Fruit fly (Drosophila melanogaster) ovary, adult (tissue): Measurements from ENCODE around the gene CG9698.

ENCODE experiments used
- CG17801 ChIP-seq: fragments of 200-800 bp; optimal IDR thresholded peaks from 2 replicates; lab custom pipeline; 2019; ENCODE audit warnings: missing biosample characterization, mild to moderate bottlenecking, missing genetic modification characterization, moderate library complexity; ENCODE audit not compliant: partially characterized antibody

The CG9698 gene

dm6 chr3R:30503406-30503805 lies 11.2 kb upstream of the CG9698 start, which contains the start of gene CG31371:
Gene CG31371, minus strand, starts transcription at chr3R:30503506.
- no peak for TF ChIP-seq CG17801 (GFP tag; lab: Kevin White, UChicago)

DNA sequence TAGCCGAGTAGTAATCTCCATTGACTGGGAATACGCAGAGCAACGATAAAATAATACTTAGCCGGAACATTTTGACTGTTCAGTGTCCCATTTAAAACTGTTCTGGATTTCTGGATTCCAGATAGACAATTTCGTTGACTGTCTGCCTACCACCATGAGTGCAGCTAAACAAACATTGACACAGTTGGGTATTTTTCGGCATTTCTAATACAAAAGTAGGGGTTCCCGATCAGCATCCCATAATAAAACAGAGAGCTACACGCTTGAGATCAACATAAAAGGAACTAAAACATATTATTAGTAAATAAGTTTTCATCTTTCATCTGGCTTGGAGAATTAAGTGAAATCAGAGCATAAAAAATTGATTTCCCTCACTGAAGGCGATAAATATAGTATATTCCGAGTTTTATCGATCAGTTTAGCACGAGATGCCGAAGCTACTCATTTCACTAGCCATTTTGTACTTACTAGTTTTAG lies 9.0 kb upstream of the CG9698 start, which contains the start of the genes PH4alphaSG1 and CG15539:
TSS of gene PH4alphaSG1 (minus strand) at position 101 of the 477 bp plus-strand sequence.
TSS of gene CG15539 (plus strand) at position 427 of the 477 bp plus-strand sequence.
- TF ChIP-seq CG17801 (GFP tag; lab: Kevin White, UChicago), result no peak

DNA sequence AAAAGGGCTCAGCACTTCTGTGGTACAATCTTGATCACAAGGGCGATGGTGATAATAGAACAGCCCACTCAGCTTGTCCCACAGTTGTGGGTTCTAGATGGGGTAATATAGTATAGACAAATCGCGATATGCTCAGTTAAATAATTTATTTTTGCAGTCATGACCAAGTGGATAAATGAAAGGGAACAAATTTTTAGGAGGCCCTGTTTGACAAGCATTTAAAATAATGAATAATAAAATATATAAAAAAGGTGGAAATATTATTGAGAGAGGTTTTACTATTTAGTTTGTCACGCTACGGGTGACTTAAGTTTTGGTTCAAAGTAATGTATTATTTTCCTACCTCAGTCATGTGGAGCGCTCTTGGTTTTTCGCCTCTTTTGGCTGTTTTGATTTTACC lies 6.9 kb upstream of the CG9698 start, which contains the start of gene CG34041:
TSS of gene CG34041 (plus strand) at position 301 of the 400 bp plus-strand sequence.
- TF ChIP-seq CG17801 (GFP tag; lab: Kevin White, UChicago), result no peak

DNA sequence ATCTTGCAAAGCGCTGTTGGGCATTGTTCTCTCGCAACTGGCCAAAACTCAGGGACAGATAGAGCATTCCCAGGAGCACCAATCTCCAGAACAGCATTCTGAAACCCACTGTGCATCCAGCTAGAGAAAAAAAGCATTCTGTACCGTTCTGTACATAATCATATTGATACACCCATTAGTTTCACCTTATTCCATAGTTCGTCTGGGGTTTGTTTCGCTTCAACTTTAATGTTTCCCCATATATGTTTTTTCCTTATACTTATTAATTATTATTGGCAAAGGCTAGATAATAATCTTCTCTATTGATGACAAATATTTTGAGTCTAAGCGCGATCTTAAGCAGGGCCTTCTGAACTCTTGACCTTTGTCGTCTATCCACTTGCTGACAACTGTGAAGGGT lies 2.5 kb upstream of the CG9698 start, which contains the start of gene PH4alphaNE2:
TSS of gene PH4alphaNE2 (minus strand) at position 101 of the 400 bp plus-strand sequence.
- no peak for TF ChIP-seq CG17801 (GFP tag; lab: Kevin White, UChicago)

dm6 chr3R:30518274-30518873 lies 3.8 kb downstream of the CG9698 start:
- no peak for TF ChIP-seq CG17801 (GFP tag; lab: Kevin White, UChicago)

DNA sequence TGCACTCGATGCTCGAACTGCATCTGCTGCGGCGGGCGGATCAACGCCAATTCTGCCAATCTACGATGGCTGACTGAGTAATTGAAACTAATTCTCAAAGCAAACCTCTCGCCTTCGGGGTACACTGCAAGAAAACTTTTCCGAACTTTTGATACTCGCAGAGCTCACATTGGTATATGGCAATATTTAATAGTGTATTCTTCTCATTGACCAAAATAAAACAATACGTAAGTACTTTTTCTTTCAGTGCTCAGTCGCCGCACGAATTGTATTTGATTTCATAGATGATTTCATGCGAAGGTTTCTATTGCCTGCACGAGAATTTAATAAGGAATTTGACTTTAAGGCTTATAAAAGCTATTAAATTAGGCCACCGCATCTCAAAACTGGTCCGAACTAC lies 11.1 kb downstream of the CG9698 start:
- TF ChIP-seq CG17801 (GFP tag; lab: Kevin White, UChicago), result no peak

- TF ChIP-seq CG17801 (GFP tag; lab: Kevin White, UChicago), result peak; percentile 5
These were observed 12.4 kb downstream of the CG9698 start, which contains the start of gene jdp for dm6 chr3R:30526799-30527465. Gene jdp, minus strand, starts transcription at chr3R:30527037.

DNA sequence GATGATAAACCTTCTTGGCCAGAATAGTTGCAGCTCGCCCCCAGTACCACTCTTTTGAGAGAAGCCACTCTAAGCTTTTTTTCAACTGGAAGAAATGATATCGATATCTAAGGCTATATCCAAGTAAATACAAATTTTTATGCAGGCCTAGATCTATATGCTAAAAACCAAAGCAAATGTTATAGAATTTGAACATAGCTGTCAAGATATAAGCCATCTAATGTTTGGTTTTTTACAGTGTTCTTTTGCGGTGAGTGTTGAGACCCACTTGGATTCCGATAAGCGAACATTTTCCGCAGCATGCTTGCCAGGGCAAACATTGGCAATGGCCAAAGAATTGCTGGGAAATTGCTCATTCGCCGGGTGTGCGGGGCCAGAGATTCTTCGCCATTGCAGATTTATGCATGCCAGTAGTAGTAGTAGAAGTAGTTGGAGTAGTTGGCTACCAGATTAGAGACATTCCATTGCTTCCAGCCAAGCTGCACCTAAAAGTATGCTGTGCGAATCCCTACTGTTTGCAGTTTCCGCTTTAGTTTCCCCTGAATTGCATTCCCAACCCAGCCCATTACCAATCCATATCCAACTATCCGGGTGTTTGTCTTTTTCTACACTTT lies 14.2 kb downstream of the CG9698 start:
- TF ChIP-seq CG17801 (GFP tag; lab: Kevin White, UChicago), result no peak

DNA sequence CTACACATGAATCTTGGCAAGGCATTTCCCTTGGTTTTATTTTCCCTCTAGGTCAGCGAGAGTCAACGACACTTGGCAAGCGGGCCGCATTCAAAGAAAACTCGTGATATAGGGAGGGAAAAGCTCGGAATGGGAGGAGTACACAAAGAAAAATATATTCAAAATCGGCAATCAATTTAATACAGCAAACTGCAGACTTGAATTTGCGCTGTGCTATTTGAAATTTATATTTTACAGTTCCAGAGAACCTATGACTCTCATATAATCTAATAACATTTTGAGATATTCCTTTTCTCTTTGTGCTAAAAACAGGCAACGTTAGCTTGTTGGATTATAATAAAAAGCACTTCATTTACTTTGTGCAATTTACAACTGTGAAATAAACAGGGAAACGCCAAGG lies 15.0 kb downstream of the CG9698 start:
- TF ChIP-seq CG17801 (GFP tag; lab: Kevin White, UChicago), result no peak

DNA sequence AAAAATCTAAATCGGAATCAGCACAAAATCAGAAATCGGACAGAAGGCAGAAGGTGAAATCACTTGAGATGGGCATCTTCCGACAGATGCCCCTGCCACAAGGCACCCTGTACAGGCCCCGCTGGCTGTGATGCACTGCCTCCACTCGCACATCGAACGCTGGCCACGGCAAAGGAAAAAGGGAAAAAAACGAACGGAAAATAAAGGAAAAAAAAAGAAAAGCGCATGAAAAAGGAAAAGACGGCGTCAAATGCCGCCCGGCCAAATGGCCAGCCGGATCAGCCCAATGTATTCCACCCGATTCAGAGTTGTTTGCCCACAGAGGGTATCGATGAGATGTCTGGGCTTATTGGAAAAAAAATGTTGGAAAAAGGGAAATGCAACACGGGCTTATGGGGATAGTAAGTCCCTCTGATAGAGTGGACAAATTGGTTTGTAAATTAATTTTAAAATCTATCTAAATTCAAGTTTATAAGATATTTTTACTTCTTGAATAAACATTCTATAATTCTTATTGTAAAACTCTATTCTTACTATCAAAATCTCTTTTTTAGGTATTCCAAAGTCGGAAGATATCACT lies 16.6 kb downstream of the CG9698 start:
- TF ChIP-seq CG17801 (GFP tag; lab: Kevin White, UChicago), result no peak

DNA sequence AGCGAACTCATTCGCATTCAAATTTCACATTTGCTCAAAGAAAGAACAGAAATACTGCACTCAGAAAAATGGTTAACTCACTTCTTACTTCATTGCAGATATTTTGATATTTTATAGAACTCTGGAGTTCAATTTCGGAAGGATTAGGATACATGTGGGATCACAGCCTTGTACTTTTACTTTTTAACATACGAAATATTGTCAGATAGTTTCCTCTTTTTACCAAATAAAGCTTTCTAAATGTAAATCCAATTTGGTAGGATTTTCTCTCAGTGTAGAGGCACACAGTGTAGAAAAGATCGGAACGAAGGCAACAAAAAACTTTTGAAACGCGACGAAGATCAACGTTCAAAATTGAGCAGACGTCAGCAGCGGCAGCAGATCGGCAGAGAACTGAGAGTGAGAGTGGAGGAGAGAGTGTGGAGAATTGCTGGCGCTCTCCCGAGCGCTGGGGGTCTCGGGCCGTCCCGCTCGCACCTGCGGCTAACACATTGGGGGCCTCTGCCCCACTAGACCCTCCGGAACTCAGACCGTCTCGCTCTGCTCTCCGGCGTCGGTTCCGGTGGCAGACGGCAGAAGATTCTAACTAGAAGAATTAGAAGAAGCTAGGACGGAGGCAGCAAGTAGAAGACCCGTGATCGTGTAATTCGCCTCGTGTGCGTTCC lies 17.5 kb downstream of the CG9698 start, which contains the start of gene tmod:
TSS of gene tmod (plus strand) at position 619 of the 665 bp plus-strand sequence.
- TF ChIP-seq CG17801 (GFP tag; lab: Kevin White, UChicago), result peak; percentile 63

DNA sequence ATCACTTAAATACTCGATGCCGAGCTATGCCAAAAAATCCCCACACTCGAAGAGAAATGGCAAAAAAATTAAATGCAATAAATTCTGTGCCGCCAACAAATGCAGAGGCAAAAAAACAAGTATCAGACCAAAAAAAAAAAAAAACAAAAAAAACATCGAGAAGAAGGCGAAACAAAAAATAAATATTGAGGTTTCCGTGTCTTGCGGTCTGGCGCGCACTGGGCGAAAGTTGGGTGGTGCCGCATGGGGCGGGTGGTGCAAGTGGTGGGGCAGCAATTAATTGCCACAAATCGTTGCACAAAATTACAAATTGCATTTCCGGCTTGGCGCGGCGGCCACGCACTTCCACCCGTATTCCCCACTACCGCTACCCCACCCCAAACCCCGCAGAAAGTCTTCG lies 19.9 kb downstream of the CG9698 start:
- no peak for TF ChIP-seq CG17801 (GFP tag; lab: Kevin White, UChicago)

dm6 chr3R:30536432-30536831 lies 21.9 kb downstream of the CG9698 start:
- TF ChIP-seq CG17801 (GFP tag; lab: Kevin White, UChicago), result no peak

- TF ChIP-seq CG17801 (GFP tag; lab: Kevin White, UChicago), result no peak
These were observed 22.3 kb downstream of the CG9698 start for dm6 chr3R:30536919-30537318.
